Worm (Caenorhabditis elegans) whole organism, L4 larva: ENCODE measurements around the gene F36H5.14.

Experiments
- D1046.2 ChIP-seq: fragments of 200-800 bp; sonication (Bioruptor generic); IDR thresholded peaks from 2 replicates; pipeline ENCODE4 v1.3.6; 2022; ENCODE audit warnings: missing genetic modification characterization, missing compliant biosample characterization
- F10B5.3 ChIP-seq: sonication (generic microtip); optimal IDR thresholded peaks from 2 replicates; lab custom pipeline; 2016; ENCODE audit warnings: mild to moderate bottlenecking, missing genetic modification characterization, missing compliant biosample characterization
- F37D6.2 ChIP-seq: sonication (generic microtip); optimal IDR thresholded peaks from 2 replicates; lab custom pipeline; 2016; ENCODE audit warnings: mild to moderate bottlenecking, missing genetic modification characterization, missing compliant biosample characterization
- F49E8.2 ChIP-seq: sonication (generic microtip); optimal IDR thresholded peaks from 2 replicates; lab custom pipeline; 2016; ENCODE audit warnings: missing compliant biosample characterization, mild to moderate bottlenecking, missing genetic modification characterization, borderline replicate concordance
- T20F7.1 ChIP-seq: fragments of 200-800 bp; sonication (Bioruptor generic); optimal IDR thresholded peaks from 2 replicates; lab custom pipeline; 2018; ENCODE audit warnings: mild to moderate bottlenecking, missing genetic modification characterization, missing compliant biosample characterization
- Y5F2A.4 ChIP-seq: fragments of 200-800 bp; sonication (Bioruptor generic); optimal IDR thresholded peaks from 2 replicates; lab custom pipeline; 2018; ENCODE audit warnings: mild to moderate bottlenecking, missing genetic modification characterization, missing compliant biosample characterization
- aha-1 ChIP-seq: fragments of 150-350 bp; peaks from one replicate; lab custom pipeline; 2014; ENCODE audit warnings: missing biosample characterization, missing genetic modification characterization
- aly-2 ChIP-seq: sonication (generic microtip); optimal IDR thresholded peaks from 2 replicates; lab custom pipeline; 2018; ENCODE audit warnings: missing biosample characterization, missing genetic modification characterization
- arid-1 ChIP-seq: fragments of 200-800 bp; sonication (Bioruptor generic); conservative IDR thresholded peaks from 2 replicates; pipeline ENCODE4 v1.3.6; 2022; ENCODE audit warnings: missing genetic modification reagents, missing genetic modification characterization, missing compliant biosample characterization
- ceh-20 ChIP-seq: fragments of 200-800 bp; sonication (Bioruptor generic); IDR thresholded peaks from 2 replicates; pipeline ENCODE4 v1.3.6; 2022; ENCODE audit warnings: missing genetic modification reagents, missing genetic modification characterization, missing compliant biosample characterization
- ctbp-1 ChIP-seq: fragments of 200-800 bp; sonication (Bioruptor generic); IDR thresholded peaks from 2 replicates; pipeline ENCODE4 v1.3.6; 2022; ENCODE audit warnings: missing genetic modification reagents, missing genetic modification characterization, missing compliant biosample characterization
- daf-19 ChIP-seq: fragments of 200-800 bp; sonication (Bioruptor generic); conservative IDR thresholded peaks from 2 replicates; pipeline ENCODE4 v1.3.6; 2022; ENCODE audit warnings: missing genetic modification characterization, missing compliant biosample characterization
- duxl-1 ChIP-seq: sonication (generic microtip); optimal IDR thresholded peaks from 2 replicates; lab custom pipeline; 2016; ENCODE audit warnings: mild to moderate bottlenecking, missing genetic modification characterization, moderate library complexity, missing compliant biosample characterization; ENCODE audit not compliant: poor library complexity
- egl-27 ChIP-seq: sonication (generic microtip); optimal IDR thresholded peaks from 3 replicates; lab custom pipeline; 2017; ENCODE audit warnings: missing biosample characterization, missing genetic modification reagents, missing genetic modification characterization
- fos-1 ChIP-seq: fragments of 150-350 bp; optimal IDR thresholded peaks from 2 replicates; lab custom pipeline; 2014; ENCODE audit warnings: missing biosample characterization, missing genetic modification characterization
- hif-1 ChIP-seq, 2 experiments: sonication (generic microtip); optimal IDR thresholded peaks; 2 replicates each; lab custom pipeline; 2016 to 2017; ENCODE audit warnings: missing compliant biosample characterization in 2 of 2, missing genetic modification characterization in 2 of 2, missing genetic modification reagents in 2 of 2, missing genotype in 2 of 2, mild to moderate bottlenecking in 1 of 2
- hlh-11 ChIP-seq: fragments of 200-800 bp; sonication (Bioruptor generic); optimal IDR thresholded peaks from 2 replicates; lab custom pipeline; 2018; ENCODE audit warnings: mild to moderate bottlenecking, missing genetic modification characterization, missing compliant biosample characterization
- hmg-1.1 ChIP-seq: fragments of 200-800 bp; sonication (Bioruptor generic); IDR thresholded peaks from 2 replicates; pipeline ENCODE4 v1.3.6; 2022; ENCODE audit warnings: missing genetic modification reagents, missing genetic modification characterization, missing compliant biosample characterization
- jun-1 ChIP-seq: fragments of 150-350 bp; optimal IDR thresholded peaks from 2 replicates; lab custom pipeline; 2014; ENCODE audit warnings: missing biosample characterization, missing genetic modification reagents, missing genetic modification characterization
- lin-1 ChIP-seq: fragments of 200-800 bp; sonication (Bioruptor generic); IDR thresholded peaks from 2 replicates; pipeline ENCODE4 v1.3.6; 2022; ENCODE audit warnings: missing genetic modification reagents, missing genetic modification characterization, missing compliant biosample characterization
- lin-13 ChIP-seq: fragments of 150-350 bp; optimal IDR thresholded peaks from 2 replicates; lab custom pipeline; 2014; ENCODE audit warnings: missing biosample characterization, missing genetic modification reagents, missing genetic modification characterization
- lin-39 ChIP-seq: fragments of 150-350 bp; optimal IDR thresholded peaks from 2 replicates; lab custom pipeline; 2014; ENCODE audit warnings: missing biosample characterization, missing genetic modification reagents, missing genetic modification characterization
- lsy-2 ChIP-seq, 2 experiments: fragments of 150-350 bp in 1 of 2; sonication (generic microtip) in 1 of 2; optimal IDR thresholded peaks; 2 replicates each; lab custom pipeline; 2014 to 2017; ENCODE audit warnings: missing biosample characterization in 2 of 2, missing genetic modification characterization in 2 of 2
- mdl-1 ChIP-seq, 2 experiments: fragments of 150-350 bp in 1 of 2; sonication (generic microtip) in 1 of 2; optimal IDR thresholded peaks; 2 replicates each; lab custom pipeline; 2014 to 2017; ENCODE audit warnings: missing biosample characterization in 2 of 2, missing genetic modification characterization in 2 of 2
- nhr-102 ChIP-seq: sonication (generic microtip); optimal IDR thresholded peaks from 2 replicates; lab custom pipeline; 2016; ENCODE audit warnings: mild to moderate bottlenecking, missing genetic modification characterization, moderate library complexity, missing compliant biosample characterization
- nhr-111 ChIP-seq: fragments of 200-800 bp; sonication (Bioruptor generic); optimal IDR thresholded peaks from 2 replicates; lab custom pipeline; 2018; ENCODE audit warnings: mild to moderate bottlenecking, missing genetic modification characterization, missing compliant biosample characterization
- nhr-28 ChIP-seq: fragments of 150-350 bp; optimal IDR thresholded peaks from 2 replicates; lab custom pipeline; 2014; ENCODE audit warnings: missing biosample characterization, missing genetic modification characterization
- nhr-41 ChIP-seq: fragments of 200-800 bp; sonication (Bioruptor generic); IDR thresholded peaks from 2 replicates; pipeline ENCODE4 v1.3.6; 2022; ENCODE audit warnings: missing genetic modification reagents, missing genetic modification characterization, missing compliant biosample characterization
- nhr-6 ChIP-seq: fragments of 150-350 bp; optimal IDR thresholded peaks from 2 replicates; lab custom pipeline; 2014; ENCODE audit warnings: missing biosample characterization, missing genetic modification characterization
- pqm-1 ChIP-seq: sonication (generic microtip); optimal IDR thresholded peaks from 2 replicates; lab custom pipeline; 2017; ENCODE audit warnings: missing biosample characterization, missing genetic modification characterization
- saeg-2 ChIP-seq: fragments of 200-800 bp; sonication (Bioruptor generic); IDR thresholded peaks from 2 replicates; pipeline ENCODE4 v1.3.6; 2022; ENCODE audit warnings: missing genetic modification reagents, missing genetic modification characterization, missing compliant biosample characterization
- snpc-4 ChIP-seq: fragments of 150-350 bp; optimal IDR thresholded peaks from 2 replicates; lab custom pipeline; 2014; ENCODE audit warnings: missing biosample characterization, missing genetic modification characterization
- tra-1 ChIP-seq: fragments of 200-800 bp; sonication (Bioruptor generic); IDR thresholded peaks from 2 replicates; pipeline ENCODE4 v1.3.6; 2022; ENCODE audit warnings: missing genetic modification reagents, missing genetic modification characterization, missing compliant biosample characterization
- unc-39 ChIP-seq: sonication (generic microtip); optimal IDR thresholded peaks from 2 replicates; lab custom pipeline; 2017; ENCODE audit warnings: missing biosample characterization, missing genetic modification characterization
- unc-62 ChIP-seq, 3 experiments: fragments of 150-350 bp in 1 of 3; sonication (generic microtip); optimal IDR thresholded peaks in 2 of 3; peaks in 1 of 3; 1 replicate in 1 of 3; 2 replicates in 2 of 3; lab custom pipeline; 2014 to 2017; ENCODE audit warnings: missing biosample characterization in 3 of 3, missing genetic modification characterization in 3 of 3, missing genetic modification reagents in 3 of 3, missing genotype in 1 of 3
- ztf-11 ChIP-seq: fragments of 150-350 bp; optimal IDR thresholded peaks from 2 replicates; lab custom pipeline; 2014; ENCODE audit warnings: missing biosample characterization, missing genetic modification characterization

Gene F36H5.14

DNA sequence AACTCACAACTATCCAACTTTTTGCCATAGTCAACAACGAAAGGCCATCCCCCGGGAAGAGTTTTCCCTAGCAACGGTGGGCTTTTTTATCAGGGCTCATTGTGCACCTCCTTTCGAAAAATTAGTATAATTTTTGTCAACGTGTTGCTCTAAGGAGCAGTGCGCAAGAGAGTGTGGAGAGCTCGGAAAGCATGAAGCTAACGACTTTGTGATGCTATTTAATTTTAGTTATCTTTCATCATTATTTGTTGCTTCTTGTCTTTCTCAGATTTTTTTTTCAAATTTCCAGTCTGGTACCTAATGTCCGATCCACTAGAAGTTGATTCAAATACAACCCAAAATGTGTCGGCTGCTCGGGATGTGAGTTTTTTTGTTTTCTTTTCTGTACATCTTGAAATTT is 45.2 kb upstream of the F36H5.14 start, which contains the start of gene ceh-81:
Gene ceh-81, plus strand, starts transcription at position 301 of the 400 bp plus-strand sequence.
- no peak for TF ChIP-seq nhr-28 (tag; lab: Kevin White, UChicago)
- no peak for TF ChIP-seq ztf-11 (tag; lab: Kevin White, UChicago)
- TF ChIP-seq lin-1 (GFP tag; lab: Robert Waterston, UW), result no peak
- TF ChIP-seq nhr-41 (GFP tag; lab: Robert Waterston, UW), result no peak
- TF ChIP-seq unc-62 (GFP tag; optimal IDR thresholded peaks at IDR 0.05 in 1 of 2; lab: Kevin White, UChicago), result peak in 1 of 2 experiments; percentile 23
- TF ChIP-seq unc-62 (tag; optimal IDR thresholded peaks at IDR 0.05; lab: Kevin White, UChicago), result no peak
- no peak for TF ChIP-seq T20F7.1
- no peak for TF ChIP-seq pqm-1 (tag; lab: Kevin White, UChicago)
- no peak for TF ChIP-seq unc-39 (tag; lab: Kevin White, UChicago)
- TF ChIP-seq, all 104 proteins: peak for 1

DNA sequence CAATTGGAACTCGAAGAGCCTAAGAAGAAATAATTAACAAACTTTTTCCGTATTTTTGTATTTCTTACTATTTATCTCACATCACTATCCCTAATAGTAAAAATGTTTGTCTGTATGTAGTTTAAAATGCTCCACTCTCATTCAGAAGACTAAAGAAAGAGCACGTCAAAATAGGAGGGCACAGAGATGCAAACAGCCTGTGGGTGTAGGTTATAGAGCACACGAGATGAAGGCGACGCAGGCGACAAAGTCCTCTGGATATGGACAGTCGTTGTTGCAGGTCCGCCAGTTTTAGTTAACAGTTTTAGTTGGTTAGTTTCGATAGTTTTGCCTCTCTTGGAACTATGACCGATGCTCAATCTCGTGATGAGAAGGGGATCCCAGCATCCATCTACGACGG is 43.4 kb upstream of the F36H5.14 start, which contains the start of gene ceh-82:
Gene ceh-82, plus strand, starts transcription at position 301 of the 400 bp plus-strand sequence.
- TF ChIP-seq nhr-6 (tag; lab: Kevin White, UChicago), result no peak

DNA sequence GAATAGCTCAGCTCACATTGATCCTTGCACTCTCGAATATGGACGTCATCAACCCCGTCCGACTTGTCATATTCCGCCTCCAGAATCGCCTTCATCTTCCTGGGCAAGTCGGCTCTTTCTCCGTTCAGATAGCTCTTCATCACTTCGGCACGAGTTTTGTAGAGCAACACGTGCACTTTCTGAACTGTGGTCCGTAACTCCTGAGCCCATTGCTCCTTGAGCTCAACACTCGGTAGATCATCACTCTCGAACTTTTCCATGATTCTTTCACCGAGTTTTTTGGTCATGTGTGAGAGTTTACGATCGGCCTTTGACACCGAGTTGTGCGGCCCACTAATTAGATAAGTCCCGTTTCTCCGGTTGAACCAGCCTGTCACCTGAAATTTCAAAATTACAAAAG is 40.2 kb upstream of the F36H5.14 start:
- no peak for TF ChIP-seq aly-2
- no peak for TF ChIP-seq hif-1 (tag; optimal IDR thresholded peaks at IDR 0.05; lab: Kevin White, UChicago)
- TF ChIP-seq unc-62 (GFP tag; optimal IDR thresholded peaks at IDR 0.05 in 1 of 2; lab: Kevin White, UChicago), result peak in 1 of 2 experiments; percentile 96
- TF ChIP-seq unc-62 (tag; optimal IDR thresholded peaks at IDR 0.05; lab: Kevin White, UChicago), result no peak
- no peak for TF ChIP-seq F37D6.2 (tag; lab: Kevin White, UChicago)
- TF ChIP-seq ceh-20 (GFP tag; lab: Robert Waterston, UW), result no peak
- TF ChIP-seq egl-27, result no peak
- no peak for TF ChIP-seq tra-1 (GFP tag; lab: Robert Waterston, UW)

DNA sequence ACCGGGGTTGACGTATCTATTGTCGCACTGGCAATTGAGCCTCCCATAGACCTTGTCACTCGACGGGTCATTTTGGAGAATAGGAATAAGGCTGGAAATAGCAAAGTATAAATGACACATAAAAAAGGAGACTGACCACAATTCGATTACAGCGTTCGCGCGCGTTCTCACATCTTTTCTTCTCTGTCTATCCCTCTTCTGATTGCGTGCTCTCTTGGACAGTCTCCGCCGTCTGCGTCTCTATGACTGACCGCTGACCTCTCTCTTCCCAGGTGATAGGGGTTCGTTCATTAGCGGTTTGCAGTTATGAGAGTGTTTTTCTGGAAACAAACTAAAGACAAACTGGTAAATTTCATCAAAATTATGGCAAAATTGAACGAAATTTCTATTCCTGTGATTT is 39.0 kb upstream of the F36H5.14 start, which contains the start of gene ceh-83:
Gene ceh-83, minus strand, starts transcription at position 181 of the 400 bp plus-strand sequence.
- peak; percentile 98 for TF ChIP-seq duxl-1
- TF ChIP-seq snpc-4 (tag; lab: Kevin White, UChicago), result no peak
- peak in 1 of 2 experiments; percentile 34 for TF ChIP-seq unc-62 (GFP tag; optimal IDR thresholded peaks at IDR 0.05 in 1 of 2; lab: Kevin White, UChicago)
- TF ChIP-seq unc-62 (tag; optimal IDR thresholded peaks at IDR 0.05; lab: Kevin White, UChicago), result no peak
- TF ChIP-seq hlh-11 (tag; lab: Kevin White, UChicago), result peak; percentile 50
- TF ChIP-seq nhr-28 (tag; lab: Kevin White, UChicago), result peak; percentile 13
- TF ChIP-seq, all 104 proteins: peak for 4

DNA sequence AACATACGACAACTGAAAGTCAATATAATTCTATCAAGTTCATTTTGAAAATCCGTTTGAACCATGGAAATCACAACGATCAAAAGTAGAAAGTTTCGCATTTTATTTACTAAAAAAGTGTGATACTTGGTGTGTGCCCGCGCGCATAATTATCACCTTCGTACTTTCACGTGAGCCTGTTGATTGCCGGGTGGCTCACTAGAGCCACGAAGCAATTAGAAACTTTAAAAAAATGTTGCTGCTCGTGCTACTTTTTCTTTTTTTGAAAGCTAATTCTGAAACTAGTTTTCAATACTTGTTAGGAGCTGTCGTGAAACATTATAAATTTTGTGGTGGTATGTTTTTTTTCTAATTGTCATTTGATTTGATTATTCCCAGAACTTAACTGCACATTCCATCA is 36.5 kb upstream of the F36H5.14 start, which contains the start of the genes irld-9 and irld-33:
Gene irld-9, minus strand, starts transcription at position 101 of the 400 bp plus-strand sequence.
Gene irld-33, plus strand, starts transcription at position 209 of the 400 bp plus-strand sequence.
- TF ChIP-seq lin-13 (GFP tag; lab: Kevin White, UChicago) (no peak), aha-1 (tag; lab: Kevin White, UChicago) (peak; percentile 68)

DNA sequence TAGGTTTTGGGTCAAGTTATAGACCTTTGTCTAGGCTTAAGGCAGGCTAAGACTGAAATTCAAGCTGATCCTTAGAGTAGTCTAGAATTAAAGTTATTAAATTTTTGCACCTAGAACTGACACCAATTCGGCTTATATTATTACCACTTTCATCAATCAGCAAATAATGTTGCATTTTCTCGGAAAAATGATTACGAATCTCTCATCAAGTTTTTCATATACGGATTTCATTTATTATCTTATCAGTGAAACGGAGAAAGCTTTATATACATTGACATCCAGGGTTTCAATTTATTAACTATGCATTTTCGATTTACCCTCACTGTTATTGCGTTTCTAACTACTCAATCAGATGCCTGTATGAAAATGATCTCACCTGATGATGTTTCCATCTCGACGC is 34.1 kb upstream of the F36H5.14 start, which contains the start of gene K07G6.1:
Gene K07G6.1, plus strand, starts transcription at position 301 of the 400 bp plus-strand sequence.
- TF ChIP-seq mdl-1 (tag; optimal IDR thresholded peaks at IDR 0.05; lab: Kevin White, UChicago) (no peak), jun-1 (no peak), hmg-1.1 (GFP tag; lab: Robert Waterston, UW) (no peak), D1046.2 (GFP tag; lab: Robert Waterston, UW) (no peak), fos-1 (tag; lab: Kevin White, UChicago) (no peak), F49E8.2 (tag; lab: Kevin White, UChicago) (no peak), daf-19 (GFP tag; lab: Robert Waterston, UW) (no peak), Y5F2A.4 (GFP tag; lab: Kevin White, UChicago) (no peak), egl-27 (no peak), ctbp-1 (GFP tag; lab: Robert Waterston, UW) (no peak), nhr-102 (tag; lab: Kevin White, UChicago) (no peak), lin-39 (tag; lab: Kevin White, UChicago) (no peak), F10B5.3 (tag; lab: Kevin White, UChicago) (no peak), lsy-2 (tag; optimal IDR thresholded peaks at IDR 0.05; lab: Kevin White, UChicago) (no peak), nhr-111 (GFP tag; lab: Kevin White, UChicago) (no peak), lin-1 (GFP tag; lab: Robert Waterston, UW) (no peak), arid-1 (GFP tag; lab: Robert Waterston, UW) (no peak), saeg-2 (GFP tag; lab: Robert Waterston, UW) (no peak)
- TF ChIP-seq, all 104 proteins: peak for 0
